Fruit fly (Drosophila melanogaster) S2 (cell line): ENCODE results near the gene CG43336.

Experiments
- CG8478 ChIP-seq: fragments of >200 bp; optimal IDR thresholded peaks from 2 replicates; lab custom pipeline; 2018
- CTCF ChIP-seq, 2 experiments: fragments of >200 bp; optimal IDR thresholded peaks; 2 replicates each; lab custom pipeline; 2018

DNA sequence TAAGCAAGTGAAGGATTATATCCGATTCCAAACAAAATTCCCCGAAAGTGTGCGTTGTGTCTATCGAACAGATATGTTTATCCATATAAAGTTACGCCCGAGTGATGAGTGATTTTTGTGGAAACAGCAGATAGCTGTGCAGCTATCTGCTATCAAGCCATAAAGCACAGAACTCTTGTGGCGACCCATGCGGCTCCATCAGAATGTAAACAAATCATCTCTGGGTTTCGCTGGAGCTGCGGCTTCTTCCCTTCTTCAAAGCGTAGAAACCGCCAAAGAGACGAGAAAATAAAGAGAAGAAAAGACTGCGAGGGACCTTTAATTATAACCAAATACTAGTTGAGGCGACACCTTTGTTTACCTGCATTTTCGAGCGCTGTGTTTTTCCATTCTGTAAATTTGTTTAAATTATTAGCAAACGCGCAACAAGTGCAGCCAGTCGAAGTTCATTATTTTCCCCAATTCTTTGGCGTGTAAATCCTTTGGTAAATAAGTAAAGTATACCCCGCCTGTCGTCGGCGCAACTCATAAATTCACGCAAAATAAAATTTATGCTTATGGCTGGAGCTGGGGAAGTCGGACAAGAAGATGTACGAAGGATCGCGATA, 30.0 kb downstream of the CG43336 start:
- no peak for TF ChIP-seq CG8478
- TF ChIP-seq CTCF (optimal IDR thresholded peaks at IDR 0.05; lab: Kevin White, UChicago), result no peak
